Worm (Caenorhabditis elegans) whole organism, L1 larva: ENCODE results near the gene irld-2.

Experiments
- blmp-1 ChIP-seq: fragments of 150-350 bp; optimal IDR thresholded peaks from 2 replicates; lab custom pipeline; 2014; ENCODE audit warnings: missing biosample characterization, missing genetic modification characterization
- efl-1 ChIP-seq, 4 experiments: fragments of 150-350 bp; optimal IDR thresholded peaks in 3 of 4; peaks in 1 of 4; 1 replicate in 1 of 4; 2 replicates in 3 of 4; lab custom pipeline; 2014; ENCODE audit warnings: missing biosample characterization in 2 of 4, missing genetic modification characterization in 2 of 4, missing genetic modification reagents in 2 of 4
- egl-27 ChIP-seq, 2 experiments: fragments of 150-350 bp in 1 of 2; sonication (generic microtip); optimal IDR thresholded peaks; 3 replicates each; lab custom pipeline; 2017 to 2018; ENCODE audit warnings: missing biosample characterization in 2 of 2, missing genetic modification characterization in 2 of 2, missing genetic modification reagents in 2 of 2
- lin-13 ChIP-seq: fragments of 150-350 bp; optimal IDR thresholded peaks from 2 replicates; lab custom pipeline; 2014; ENCODE audit warnings: missing biosample characterization, missing genetic modification reagents, missing genetic modification characterization
- nhr-71 ChIP-seq: sonication (generic microtip); optimal IDR thresholded peaks from 2 replicates; lab custom pipeline; 2016; ENCODE audit warnings: mild to moderate bottlenecking, missing genetic modification characterization, moderate library complexity, missing compliant biosample characterization
- nhr-76 ChIP-seq: sonication (generic microtip); optimal IDR thresholded peaks from 2 replicates; lab custom pipeline; 2017; ENCODE audit warnings: missing biosample characterization, missing genetic modification characterization
- skn-1 ChIP-seq: fragments of 150-350 bp; optimal IDR thresholded peaks from 2 replicates; lab custom pipeline; 2014; ENCODE audit warnings: missing biosample characterization, missing genetic modification characterization
- snpc-4 ChIP-seq: fragments of 150-350 bp; optimal IDR thresholded peaks from 2 replicates; lab custom pipeline; 2014; ENCODE audit warnings: missing biosample characterization, missing genetic modification characterization
- tlp-1 ChIP-seq: fragments of 150-350 bp; optimal IDR thresholded peaks from 2 replicates; lab custom pipeline; 2014; ENCODE audit warnings: missing biosample characterization, missing genetic modification characterization
- unc-62 ChIP-seq: fragments of 150-350 bp; optimal IDR thresholded peaks from 2 replicates; lab custom pipeline; 2014; ENCODE audit warnings: missing biosample characterization, missing genetic modification reagents, missing genetic modification characterization
- zag-1 ChIP-seq: fragments of 150-350 bp; optimal IDR thresholded peaks from 2 replicates; lab custom pipeline; 2014; ENCODE audit warnings: missing biosample characterization, missing genetic modification characterization

DNA sequence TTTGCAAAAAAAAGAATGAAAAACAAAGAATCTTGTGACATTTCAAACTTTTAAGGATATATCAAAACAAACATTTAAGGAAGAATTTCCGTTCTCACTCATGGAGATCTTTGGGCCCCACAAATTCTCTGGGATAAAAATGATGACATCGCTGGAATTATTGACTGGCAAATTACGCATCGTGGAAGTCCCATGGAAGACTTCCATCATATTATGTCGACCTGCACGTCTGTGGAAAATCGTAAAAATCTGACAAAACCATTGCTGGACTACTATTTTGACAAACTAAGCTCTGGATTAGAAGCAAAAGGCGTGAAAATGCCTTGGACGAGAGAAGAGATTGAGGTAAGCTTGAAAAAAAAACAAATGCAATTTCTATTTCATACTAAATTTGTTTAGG, 22.6 kb upstream of the irld-2 start:
- TF ChIP-seq zag-1 (tag; lab: Kevin White, UChicago) = no peak
- no peak for TF ChIP-seq unc-62 (GFP tag; lab: Kevin White, UChicago)
- no peak for TF ChIP-seq skn-1 (tag; lab: Kevin White, UChicago)
- TF ChIP-seq nhr-76 (tag; lab: Kevin White, UChicago) = no peak
- TF ChIP-seq tlp-1 (tag; lab: Kevin White, UChicago) = no peak
- no peak for TF ChIP-seq snpc-4 (tag; lab: Kevin White, UChicago)
- TF ChIP-seq blmp-1 (tag; lab: Kevin White, UChicago) = no peak
- TF ChIP-seq efl-1 (optimal IDR thresholded peaks at IDR 0.05; lab: Kevin White, UChicago) = no peak
- TF ChIP-seq efl-1 (GFP tag; optimal IDR thresholded peaks at IDR 0.05 in 1 of 2; lab: Kevin White, UChicago) = no peak
- TF ChIP-seq lin-13 = no peak
- TF ChIP-seq nhr-71 (tag; lab: Kevin White, UChicago) = no peak
- no peak for TF ChIP-seq egl-27 (tag; optimal IDR thresholded peaks at IDR 0.05; lab: Kevin White, UChicago)
